Worm (Caenorhabditis elegans) whole organism, L4 larva: Measurements from ENCODE around the gene srab-24.

Experiments used
- F44E2.7 ChIP-seq: fragments of 200-800 bp; sonication (Bioruptor generic); IDR thresholded peaks from 2 replicates; pipeline ENCODE4 v2.1.2; 2022; ENCODE audit warnings: missing genetic modification characterization, missing compliant biosample characterization
- Y105C5A.15 ChIP-seq: fragments of 200-800 bp; sonication (Bioruptor generic); IDR thresholded peaks from 2 replicates; pipeline ENCODE4 v1.3.6; 2022; ENCODE audit warnings: missing genetic modification characterization, missing compliant biosample characterization
- Y5F2A.4 ChIP-seq: fragments of 200-800 bp; sonication (Bioruptor generic); optimal IDR thresholded peaks from 2 replicates; lab custom pipeline; 2018; ENCODE audit warnings: mild to moderate bottlenecking, missing genetic modification characterization, missing compliant biosample characterization
- arid-1 ChIP-seq: fragments of 200-800 bp; sonication (Bioruptor generic); conservative IDR thresholded peaks from 2 replicates; pipeline ENCODE4 v1.3.6; 2022; ENCODE audit warnings: missing genetic modification reagents, missing genetic modification characterization, missing compliant biosample characterization
- attf-4 ChIP-seq: sonication (generic microtip); optimal IDR thresholded peaks from 3 replicates; lab custom pipeline; 2017; ENCODE audit warnings: missing biosample characterization, missing genetic modification characterization
- ceh-28 ChIP-seq: fragments of 150-350 bp; optimal IDR thresholded peaks from 2 replicates; lab custom pipeline; 2014; ENCODE audit warnings: missing biosample characterization, missing genetic modification reagents, missing genetic modification characterization
- cey-2 ChIP-seq: sonication (generic microtip); optimal IDR thresholded peaks from 3 replicates; lab custom pipeline; 2017; ENCODE audit warnings: missing genetic modification characterization, mild to moderate bottlenecking, missing compliant biosample characterization, antibody characterized with exemption, borderline replicate concordance; ENCODE audit not compliant: insufficient read depth
- daf-12 ChIP-seq: fragments of 150-350 bp; optimal IDR thresholded peaks from 2 replicates; lab custom pipeline; 2014; ENCODE audit warnings: missing biosample characterization, missing genetic modification reagents, missing genetic modification characterization
- dmd-8 ChIP-seq: fragments of 200-800 bp; sonication (Bioruptor generic); IDR thresholded peaks from 2 replicates; pipeline ENCODE4 v1.3.6; 2022; ENCODE audit warnings: missing genetic modification characterization, missing compliant biosample characterization
- dmd-9 ChIP-seq: fragments of 200-800 bp; sonication (Bioruptor generic); IDR thresholded peaks from 2 replicates; pipeline ENCODE4 v1.3.6; 2022; ENCODE audit warnings: missing genetic modification reagents, missing genetic modification characterization, missing compliant biosample characterization
- lin-39 ChIP-seq: fragments of 150-350 bp; optimal IDR thresholded peaks from 2 replicates; lab custom pipeline; 2014; ENCODE audit warnings: missing biosample characterization, missing genetic modification reagents, missing genetic modification characterization
- mdl-1 ChIP-seq, 2 experiments: fragments of 150-350 bp in 1 of 2; sonication (generic microtip) in 1 of 2; optimal IDR thresholded peaks; 2 replicates each; lab custom pipeline; 2014 to 2017; ENCODE audit warnings: missing biosample characterization in 2 of 2, missing genetic modification characterization in 2 of 2
- nhr-102 ChIP-seq: sonication (generic microtip); optimal IDR thresholded peaks from 2 replicates; lab custom pipeline; 2016; ENCODE audit warnings: mild to moderate bottlenecking, missing genetic modification characterization, moderate library complexity, missing compliant biosample characterization
- nhr-28 ChIP-seq: fragments of 150-350 bp; optimal IDR thresholded peaks from 2 replicates; lab custom pipeline; 2014; ENCODE audit warnings: missing biosample characterization, missing genetic modification characterization
- nhr-41 ChIP-seq: fragments of 200-800 bp; sonication (Bioruptor generic); IDR thresholded peaks from 2 replicates; pipeline ENCODE4 v1.3.6; 2022; ENCODE audit warnings: missing genetic modification reagents, missing genetic modification characterization, missing compliant biosample characterization
- nhr-42 ChIP-seq: fragments of 200-800 bp; sonication (Bioruptor generic); IDR thresholded peaks from 2 replicates; pipeline ENCODE4 v1.3.6; 2022; ENCODE audit warnings: missing genetic modification characterization, missing compliant biosample characterization
- zfp-3 ChIP-seq: fragments of 200-800 bp; sonication (Bioruptor generic); conservative IDR thresholded peaks from 2 replicates; pipeline ENCODE4 v1.3.6; 2022; ENCODE audit warnings: missing genetic modification reagents, missing genetic modification characterization, missing compliant biosample characterization
- ztf-11 ChIP-seq: fragments of 150-350 bp; optimal IDR thresholded peaks from 2 replicates; lab custom pipeline; 2014; ENCODE audit warnings: missing biosample characterization, missing genetic modification characterization

srab-24 gene

DNA sequence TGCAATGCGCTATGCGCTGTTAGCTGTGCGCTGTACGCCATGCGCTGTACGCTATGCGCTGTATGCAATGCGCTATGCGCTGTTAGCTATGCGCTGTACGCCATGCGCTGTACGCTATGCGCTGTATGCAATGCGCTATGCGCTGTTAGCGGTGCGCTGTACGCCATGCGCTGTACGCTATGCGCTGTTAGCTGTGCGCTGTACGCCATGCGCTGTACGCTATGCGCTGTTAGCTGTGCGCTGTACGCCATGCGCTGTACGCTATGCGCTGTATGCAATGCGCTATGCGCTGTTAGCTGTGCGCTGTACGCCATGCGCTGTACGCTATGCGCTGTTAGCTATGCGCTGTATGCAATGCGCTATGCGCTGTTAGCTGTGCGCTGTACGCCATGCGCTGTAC lies 41.6 kb downstream of the srab-24 start:
- peak; percentile 54; the same call in 1 of the 2 replicates for TF ChIP-seq Y105C5A.15 (GFP tag; lab: Robert Waterston, UW)
- 0 out of 2 replicates have a peak, but pooled peaks have one; percentile 56 for TF ChIP-seq dmd-8 (GFP tag; lab: Robert Waterston, UW)

- TF ChIP-seq zfp-3 (GFP tag; lab: Robert Waterston, UW), result no peak
- no peak for TF ChIP-seq mdl-1 (tag; optimal IDR thresholded peaks at IDR 0.05; lab: Kevin White, UChicago)
- TF ChIP-seq ceh-28, result no peak
These were observed 46.9 kb downstream of the srab-24 start, which contains the start of gene F02H6.3 for ce11 chrIV:14203162-14203561. TSS of gene F02H6.3 (plus strand) at chrIV:14203427.

DNA sequence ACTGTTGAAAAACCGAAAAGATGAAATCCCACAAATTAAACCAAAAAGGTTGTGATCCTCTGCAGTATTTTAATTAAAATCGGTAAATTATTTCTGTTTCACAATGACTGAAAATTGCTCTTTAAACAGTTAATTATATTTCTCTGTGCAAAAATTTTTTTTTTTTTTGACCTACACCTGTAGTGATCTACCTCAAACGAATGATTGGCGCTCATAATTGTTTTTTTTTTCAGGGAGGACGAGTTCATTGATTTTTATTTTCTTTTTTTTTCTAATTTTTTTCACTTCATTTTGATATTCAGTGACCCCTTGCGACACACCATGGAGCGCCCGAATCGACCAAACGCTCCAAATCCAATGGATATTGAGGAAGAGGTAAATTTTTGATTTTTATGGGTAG lies 53.8 kb downstream of the srab-24 start, which contains the start of gene F02H6.2:
Gene F02H6.2, plus strand, starts transcription at position 301 of the 400 bp plus-strand sequence.
- no peak for TF ChIP-seq nhr-42
- TF ChIP-seq nhr-102, result no peak
- no peak for TF ChIP-seq F44E2.7 (GFP tag; lab: Robert Waterston, UW)
- TF ChIP-seq ztf-11 (tag; lab: Kevin White, UChicago), result no peak
- TF ChIP-seq Y105C5A.15 (GFP tag; lab: Robert Waterston, UW), result no peak
- TF ChIP-seq arid-1 (GFP tag; lab: Robert Waterston, UW), result no peak
- no peak for TF ChIP-seq Y5F2A.4 (GFP tag; lab: Kevin White, UChicago)
- TF ChIP-seq nhr-28 (tag; lab: Kevin White, UChicago), result no peak
- TF ChIP-seq nhr-41 (GFP tag; lab: Robert Waterston, UW), result no peak
- TF ChIP-seq cey-2 (tag; lab: Kevin White, UChicago), result no peak
- TF ChIP-seq dmd-9 (GFP tag; lab: Robert Waterston, UW), result no peak
- TF ChIP-seq lin-39 (tag; lab: Kevin White, UChicago), result no peak
- TF ChIP-seq daf-12, result no peak
- TF ChIP-seq attf-4, result no peak
